Worm (Caenorhabditis elegans) whole organism, L4/young adult: Measurements from ENCODE around the gene pph-4.1.

Experiments
- W03F9.2 ChIP-seq: fragments of 150-350 bp; optimal IDR thresholded peaks from 2 replicates; lab custom pipeline; 2014; ENCODE audit warnings: missing biosample characterization, missing genetic modification characterization
- dao-5 ChIP-seq: sonication (generic microtip); optimal IDR thresholded peaks from 2 replicates; lab custom pipeline; 2016; ENCODE audit warnings: missing genotype, missing genetic modification characterization, moderate library complexity, missing compliant biosample characterization
- him-1 ChIP-seq: sonication (generic microtip); optimal IDR thresholded peaks from 2 replicates; lab custom pipeline; 2016; ENCODE audit warnings: missing genotype, missing genetic modification reagents, missing genetic modification characterization, missing compliant biosample characterization

ce11 chrIII:12358461-12358860 is 7.3 kb upstream of the pph-4.1 start, which contains the start of gene Y75B8A.32:
- no peak for TF ChIP-seq him-1 (tag; lab: Kevin White, UChicago)
- TF ChIP-seq dao-5 (tag; lab: Kevin White, UChicago): no peak
- TF ChIP-seq W03F9.2 (tag; lab: Kevin White, UChicago): no peak
